Worm (Caenorhabditis elegans) whole organism, L3 larva: ENCODE measurements around the gene ZK1037.6.
A peak's percentile ranks its signal among the peaks of the same experiment; 100 is the strongest.

Experiments
- R02D3.7 ChIP-seq: fragments of 150-350 bp; optimal IDR thresholded peaks from 2 replicates; lab custom pipeline; 2014; ENCODE audit warnings: missing biosample characterization, missing genetic modification characterization
- ZK546.5 ChIP-seq: sonication (generic microtip); optimal IDR thresholded peaks from 2 replicates; lab custom pipeline; 2017; ENCODE audit warnings: missing biosample characterization, missing genetic modification characterization
- aly-2 ChIP-seq: fragments of 150-350 bp; optimal IDR thresholded peaks from 2 replicates; lab custom pipeline; 2014; ENCODE audit warnings: missing biosample characterization, missing genetic modification characterization
- ama-1 ChIP-seq: fragments of 150-350 bp; optimal IDR thresholded peaks from 2 replicates; lab custom pipeline; 2018
- ceh-16 ChIP-seq: sonication (generic microtip); optimal IDR thresholded peaks from 2 replicates; lab custom pipeline; 2017; ENCODE audit warnings: missing biosample characterization, missing genetic modification characterization
- ceh-28 ChIP-seq: fragments of 150-350 bp; optimal IDR thresholded peaks from 2 replicates; lab custom pipeline; 2014; ENCODE audit warnings: missing biosample characterization, missing genetic modification reagents, missing genetic modification characterization
- ceh-82 ChIP-seq: fragments of 150-350 bp; optimal IDR thresholded peaks from 2 replicates; lab custom pipeline; 2014; ENCODE audit warnings: missing biosample characterization, missing genetic modification characterization
- ceh-9 ChIP-seq: sonication (generic microtip); optimal IDR thresholded peaks from 2 replicates; lab custom pipeline; 2018; ENCODE audit warnings: missing biosample characterization, missing genetic modification characterization
- daf-12 ChIP-seq: fragments of 150-350 bp; optimal IDR thresholded peaks from 2 replicates; lab custom pipeline; 2014; ENCODE audit warnings: missing biosample characterization, missing genetic modification reagents, missing genetic modification characterization
- egl-27 ChIP-seq: sonication (generic microtip); optimal IDR thresholded peaks from 4 replicates; lab custom pipeline; 2017; ENCODE audit warnings: missing biosample characterization, missing genetic modification reagents, missing genetic modification characterization
- elt-2 ChIP-seq: sonication (generic microtip); optimal IDR thresholded peaks from 2 replicates; lab custom pipeline; 2016; ENCODE audit warnings: missing genetic modification reagents, mild to moderate bottlenecking, missing genetic modification characterization, missing compliant biosample characterization
- eor-1 ChIP-seq, 2 experiments: fragments of 150-350 bp; optimal IDR thresholded peaks; 2 replicates each; lab custom pipeline; 2014 to 2018; ENCODE audit warnings: missing biosample characterization in 2 of 2, missing genetic modification characterization in 2 of 2
- fkh-10 ChIP-seq: sonication (generic microtip); optimal IDR thresholded peaks from 2 replicates; lab custom pipeline; 2017; ENCODE audit warnings: missing biosample characterization, missing genetic modification reagents, missing genetic modification characterization
- fkh-2 ChIP-seq: fragments of 150-350 bp; optimal IDR thresholded peaks from 2 replicates; lab custom pipeline; 2014; ENCODE audit warnings: missing biosample characterization, missing genetic modification reagents, missing genetic modification characterization
- fos-1 ChIP-seq: fragments of 150-350 bp; optimal IDR thresholded peaks from 2 replicates; lab custom pipeline; 2014; ENCODE audit warnings: missing biosample characterization, missing genetic modification characterization
- lin-39 ChIP-seq: fragments of 150-350 bp; optimal IDR thresholded peaks from 2 replicates; lab custom pipeline; 2018; ENCODE audit warnings: missing biosample characterization, missing genetic modification reagents, missing genetic modification characterization
- lsy-12 ChIP-seq: sonication (generic microtip); optimal IDR thresholded peaks from 2 replicates; lab custom pipeline; 2016; ENCODE audit warnings: mild to moderate bottlenecking, missing genetic modification characterization, missing compliant biosample characterization
- mdl-1 ChIP-seq: fragments of 150-350 bp; optimal IDR thresholded peaks from 2 replicates; lab custom pipeline; 2014; ENCODE audit warnings: missing biosample characterization, missing genetic modification characterization
- mml-1 ChIP-seq: fragments of 150-350 bp; sonication (generic microtip); optimal IDR thresholded peaks from 3 replicates; lab custom pipeline; 2014; ENCODE audit warnings: missing biosample characterization, missing genetic modification characterization
- nhr-11 ChIP-seq: fragments of 150-350 bp; optimal IDR thresholded peaks from 2 replicates; lab custom pipeline; 2014; ENCODE audit warnings: missing biosample characterization, missing genetic modification characterization
- nhr-12 ChIP-seq: fragments of 150-350 bp; optimal IDR thresholded peaks from 2 replicates; lab custom pipeline; 2014; ENCODE audit warnings: missing biosample characterization, missing genetic modification characterization
- nhr-23 ChIP-seq: fragments of 150-350 bp; optimal IDR thresholded peaks from 2 replicates; lab custom pipeline; 2014; ENCODE audit warnings: missing biosample characterization, missing genetic modification reagents, missing genetic modification characterization
- nhr-237 ChIP-seq: fragments of 150-350 bp; optimal IDR thresholded peaks from 2 replicates; lab custom pipeline; 2014; ENCODE audit warnings: missing biosample characterization, missing genetic modification characterization
- nhr-25 ChIP-seq: sonication (generic microtip); optimal IDR thresholded peaks from 2 replicates; lab custom pipeline; 2017; ENCODE audit warnings: missing biosample characterization, missing genetic modification characterization
- nhr-43 ChIP-seq: sonication (generic microtip); optimal IDR thresholded peaks from 2 replicates; lab custom pipeline; 2016; ENCODE audit warnings: mild to moderate bottlenecking, missing genetic modification characterization, missing compliant biosample characterization; ENCODE audit not compliant: poor library complexity, severe bottlenecking
- nhr-67 ChIP-seq: fragments of 150-350 bp; optimal IDR thresholded peaks from 2 replicates; lab custom pipeline; 2014; ENCODE audit warnings: missing biosample characterization, missing genetic modification characterization
- nhr-77 ChIP-seq: fragments of 150-350 bp; optimal IDR thresholded peaks from 2 replicates; lab custom pipeline; 2014; ENCODE audit warnings: missing biosample characterization, missing genetic modification characterization
- pha-4 ChIP-seq: fragments of 150-350 bp; optimal IDR thresholded peaks from 2 replicates; lab custom pipeline; 2014; ENCODE audit warnings: missing biosample characterization, missing genetic modification reagents, missing genetic modification characterization
- pqm-1 ChIP-seq: fragments of 150-350 bp; optimal IDR thresholded peaks from 2 replicates; lab custom pipeline; 2017; ENCODE audit warnings: missing biosample characterization, missing genetic modification characterization, inconsistent platforms
- sea-2 ChIP-seq: fragments of 150-350 bp; sonication (generic microtip); optimal IDR thresholded peaks from 4 replicates; lab custom pipeline; 2014; ENCODE audit warnings: missing biosample characterization, missing genetic modification reagents, missing genetic modification characterization
- tbx-2 ChIP-seq: sonication (generic microtip); optimal IDR thresholded peaks from 2 replicates; lab custom pipeline; 2016; ENCODE audit warnings: mild to moderate bottlenecking, missing genetic modification characterization, missing compliant biosample characterization
- unc-62 ChIP-seq: fragments of 150-350 bp; sonication (generic microtip); optimal IDR thresholded peaks from 4 replicates; lab custom pipeline; 2014; ENCODE audit warnings: missing biosample characterization, missing genetic modification reagents, missing genetic modification characterization
- ztf-11 ChIP-seq: fragments of 150-350 bp; optimal IDR thresholded peaks from 2 replicates; lab custom pipeline; 2014; ENCODE audit warnings: missing biosample characterization, missing genetic modification characterization
- ztf-4 ChIP-seq: fragments of 150-350 bp; optimal IDR thresholded peaks from 2 replicates; lab custom pipeline; 2014; ENCODE audit warnings: missing biosample characterization, missing genetic modification characterization

ZK1037.6 gene

DNA sequence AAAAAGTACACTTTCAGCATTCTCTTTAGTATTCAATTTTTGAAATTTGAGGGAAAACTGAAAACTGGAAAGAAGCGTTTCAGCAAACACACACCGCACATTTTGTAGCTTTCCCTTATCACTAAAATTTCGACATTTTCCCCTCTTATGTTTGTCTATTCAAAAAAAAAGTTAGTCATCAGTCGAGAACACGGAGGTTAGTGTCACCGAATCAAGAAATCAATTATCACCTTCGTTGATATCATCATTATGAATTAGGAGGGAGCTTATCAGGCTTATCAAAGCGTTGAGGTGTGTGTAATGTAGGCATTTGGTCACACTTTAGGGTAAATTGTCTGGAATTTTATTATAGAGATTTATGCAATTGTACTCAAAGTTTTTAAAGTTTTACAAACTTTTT, 29.0 kb downstream of the ZK1037.6 start, which contains the start of gene cpr-3 (continued):
- TF ChIP-seq ceh-16 (tag; lab: Kevin White, UChicago) (no peak), nhr-25 (no peak), ztf-4 (tag; lab: Kevin White, UChicago) (no peak), ceh-82 (tag; lab: Kevin White, UChicago) (no peak), lsy-12 (tag; lab: Kevin White, UChicago) (no peak), R02D3.7 (tag; lab: Kevin White, UChicago) (no peak), egl-27 (tag; lab: Kevin White, UChicago) (no peak), pha-4 (peak; percentile 65), nhr-12 (no peak), elt-2 (tag; lab: Kevin White, UChicago) (peak; percentile 99), nhr-11 (no peak)

DNA sequence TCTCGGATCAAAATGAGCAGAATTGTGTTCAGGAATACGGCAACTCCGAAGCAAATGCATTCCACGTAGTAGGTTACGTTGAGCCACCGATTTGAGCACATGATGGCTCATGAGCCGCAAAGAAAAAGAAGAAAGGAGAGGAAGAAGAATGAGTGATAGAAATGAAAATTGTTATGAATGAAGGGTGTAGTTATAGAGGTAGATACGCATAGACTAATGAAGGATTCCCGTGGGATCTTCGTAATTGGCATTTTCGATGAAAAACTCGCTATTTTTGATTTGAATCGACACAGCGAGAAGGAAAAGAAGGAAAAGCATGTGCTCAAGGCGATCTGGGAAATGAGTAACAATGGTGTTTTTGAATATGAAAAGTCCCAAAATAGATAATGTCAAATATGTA, 33.7 kb downstream of the ZK1037.6 start, which contains the start of gene str-96:
Gene str-96 (minus strand): TSS at position 101 of the 400 bp plus-strand sequence.
- TF ChIP-seq nhr-23 (no peak), eor-1 (tag; optimal IDR thresholded peaks at IDR 0.05; lab: Kevin White, UChicago) (no peak), ztf-11 (tag; lab: Kevin White, UChicago) (no peak), nhr-67 (tag; lab: Kevin White, UChicago) (no peak), fkh-10 (no peak), pha-4 (no peak), daf-12 (tag; lab: Kevin White, UChicago) (no peak), nhr-11 (no peak), egl-27 (tag; lab: Kevin White, UChicago) (no peak), nhr-25 (no peak), mdl-1 (tag; lab: Kevin White, UChicago) (no peak), elt-2 (tag; lab: Kevin White, UChicago) (no peak), nhr-237 (tag; lab: Kevin White, UChicago) (no peak)
- TF ChIP-seq, all 47 proteins: peak for 0

DNA sequence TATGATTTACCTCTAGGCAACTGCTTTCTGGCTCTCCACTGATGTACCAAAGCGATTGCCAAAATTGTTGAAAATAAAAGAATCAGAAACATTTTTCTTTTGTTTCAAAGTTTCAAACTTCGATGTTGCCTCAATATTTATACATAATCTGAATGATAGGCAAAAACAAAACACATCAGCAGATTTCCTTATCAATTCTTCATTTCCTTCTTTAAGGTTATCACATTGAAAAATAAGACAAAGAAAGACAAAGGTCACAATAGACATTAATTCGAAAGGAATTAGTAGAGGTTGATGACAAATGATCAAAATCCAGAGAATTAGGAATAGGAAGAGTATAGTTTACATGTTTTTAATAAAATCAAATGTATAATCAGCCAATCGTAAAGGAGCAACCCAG, 36.6 kb downstream of the ZK1037.6 start, which contains the start of gene cyp-34A2:
Gene cyp-34A2 (minus strand): TSS at position 101 of the 400 bp plus-strand sequence.
- TF ChIP-seq ceh-9 (tag; lab: Kevin White, UChicago) (no peak), pqm-1 (tag; lab: Kevin White, UChicago) (peak; percentile 0)

DNA sequence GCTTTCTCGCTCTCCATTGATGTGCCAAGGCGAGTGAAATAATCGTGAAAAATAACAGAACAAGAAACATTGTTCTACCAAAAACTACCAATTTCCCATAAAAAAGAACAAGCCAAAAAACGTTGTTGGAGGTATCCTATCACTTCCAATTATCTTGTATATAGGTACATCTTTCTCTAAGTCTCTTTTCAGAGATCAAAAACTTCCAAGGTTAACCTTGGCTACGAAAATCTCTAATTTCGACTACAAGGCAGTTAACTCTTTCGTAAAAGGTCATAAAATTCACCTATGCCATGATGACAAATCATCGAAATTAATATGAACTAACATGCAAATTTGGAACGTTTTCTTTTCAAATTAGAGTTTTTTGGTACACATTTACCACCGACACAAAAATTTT, 39.7 kb downstream of the ZK1037.6 start, which contains the start of gene cyp-34A1:
Gene cyp-34A1 (minus strand): TSS at position 101 of the 400 bp plus-strand sequence.
- no peak for TF ChIP-seq ZK546.5
- TF ChIP-seq ama-1 (lab: Kevin White, UChicago): no peak
- no peak for TF ChIP-seq unc-62 (GFP tag; lab: Kevin White, UChicago)
- peak; percentile 19 for TF ChIP-seq nhr-25
- TF ChIP-seq pqm-1 (tag; lab: Kevin White, UChicago): no peak
- TF ChIP-seq aly-2: no peak
- no peak for TF ChIP-seq nhr-77 (tag; lab: Kevin White, UChicago)
- TF ChIP-seq daf-12 (tag; lab: Kevin White, UChicago): no peak

DNA sequence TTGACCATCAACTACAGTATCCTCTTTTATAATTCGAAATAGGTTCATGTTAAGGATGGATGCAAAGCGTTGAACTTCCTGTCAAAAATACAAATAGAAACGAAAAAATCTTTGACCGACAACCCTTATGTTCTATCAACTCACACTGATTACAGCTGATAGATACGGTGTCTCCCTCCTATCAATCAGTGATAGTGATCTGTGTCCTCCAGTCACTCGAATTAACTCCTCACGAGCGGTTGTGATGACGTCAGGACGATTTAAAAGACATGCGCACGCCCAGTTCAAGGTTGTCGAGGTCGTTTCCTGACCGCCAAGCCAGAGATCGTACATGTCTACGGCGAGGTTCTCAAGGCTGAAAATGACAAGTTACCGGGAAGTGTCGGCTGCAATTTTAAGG, 41.6 kb downstream of the ZK1037.6 start:
- TF ChIP-seq egl-27 (tag; lab: Kevin White, UChicago): no peak
- TF ChIP-seq nhr-25: peak; percentile 74
- no peak for TF ChIP-seq ZK546.5

DNA sequence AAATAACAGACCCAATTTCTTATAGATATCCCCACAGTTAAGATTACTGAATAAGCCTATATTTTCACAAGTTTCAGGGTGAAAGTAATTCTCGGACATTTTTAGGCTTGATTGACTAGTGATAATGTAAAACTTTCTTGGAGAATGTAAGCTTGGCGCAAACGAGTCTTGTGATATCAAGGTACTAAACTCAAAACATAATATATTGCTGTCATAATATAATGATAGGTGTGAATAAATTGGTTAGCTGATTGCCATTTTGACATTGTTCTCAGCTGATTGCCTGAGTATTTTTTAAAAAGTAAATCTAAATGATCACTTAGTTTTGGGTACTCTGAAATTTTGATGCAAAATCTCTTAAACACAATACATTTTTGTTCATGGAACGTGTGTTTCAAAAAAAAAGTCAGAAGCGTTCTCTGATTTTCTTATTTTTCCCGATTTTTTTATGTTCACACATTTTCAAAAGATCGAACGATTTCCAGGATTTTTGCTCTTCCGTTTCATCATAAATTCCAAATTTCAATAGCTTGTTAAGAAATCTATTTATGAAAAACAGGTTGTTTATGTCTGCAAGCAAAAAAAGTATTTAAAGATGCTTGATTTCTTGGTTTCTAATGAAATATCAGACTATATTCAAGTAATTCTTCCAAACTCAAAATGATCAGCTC, 46.2 kb downstream of the ZK1037.6 start, which contains the start of the genes srw-19 and srx-51:
Gene srw-19 (minus strand): TSS at position 101 of the 671 bp plus-strand sequence.
Gene srx-51 (plus strand): TSS at position 621 of the 671 bp plus-strand sequence.
- TF ChIP-seq nhr-25: no peak
- TF ChIP-seq mml-1 (tag; lab: Kevin White, UChicago): no peak

DNA sequence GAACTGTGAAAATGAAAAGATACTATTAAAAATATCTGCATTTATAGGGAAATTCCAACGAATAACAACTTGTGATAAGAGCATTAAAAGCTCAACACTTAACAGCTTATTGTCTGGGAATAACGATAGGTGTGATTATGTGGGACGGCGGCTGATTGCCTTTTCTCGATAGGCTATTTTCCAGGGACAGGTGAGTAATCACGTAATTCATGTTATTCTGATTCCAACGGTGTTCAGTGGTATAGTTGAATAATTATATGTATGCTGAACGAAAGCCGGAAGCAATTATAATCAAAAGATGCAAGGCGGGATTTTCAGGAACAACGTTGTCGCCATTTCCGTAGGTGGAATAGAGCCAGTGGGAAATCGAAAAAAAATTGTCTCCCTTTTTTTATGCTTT, 50.7 kb downstream of the ZK1037.6 start, which contains the start of gene srw-17:
Gene srw-17 (minus strand): TSS at position 101 of the 400 bp plus-strand sequence.
- TF ChIP-seq daf-12 (tag; lab: Kevin White, UChicago) (no peak), ama-1 (lab: Kevin White, UChicago) (no peak), fos-1 (tag; lab: Kevin White, UChicago) (no peak), ceh-28 (tag; lab: Kevin White, UChicago) (no peak), nhr-23 (no peak), egl-27 (tag; lab: Kevin White, UChicago) (no peak), fkh-10 (no peak), ZK546.5 (no peak), nhr-77 (tag; lab: Kevin White, UChicago) (no peak), sea-2 (GFP tag; lab: Kevin White, UChicago) (no peak), nhr-43 (no peak), nhr-237 (tag; lab: Kevin White, UChicago) (no peak), tbx-2 (no peak), lin-39 (tag; lab: Kevin White, UChicago) (no peak), fkh-2 (tag; lab: Kevin White, UChicago) (no peak), pha-4 (no peak), eor-1 (tag; optimal IDR thresholded peaks at IDR 0.05; lab: Kevin White, UChicago) (no peak)
